Worm (Caenorhabditis elegans) whole organism, late embryonic: ENCODE results near the gene ajm-1.

Experiments
- ama-1 ChIP-seq: fragments of 150-350 bp; optimal IDR thresholded peaks from 2 replicates; lab custom pipeline; 2014
- ceh-2 ChIP-seq: sonication (generic microtip); optimal IDR thresholded peaks from 2 replicates; lab custom pipeline; 2016; ENCODE audit warnings: missing genotype, missing genetic modification characterization, missing compliant biosample characterization
- ceh-30 ChIP-seq: fragments of 150-350 bp; optimal IDR thresholded peaks from 2 replicates; lab custom pipeline; 2014; ENCODE audit warnings: missing biosample characterization, missing genetic modification characterization
- ceh-6 ChIP-seq: fragments of 200-800 bp; sonication (Bioruptor generic); optimal IDR thresholded peaks from 2 replicates; lab custom pipeline; 2018; ENCODE audit warnings: mild to moderate bottlenecking, missing genetic modification characterization, missing compliant biosample characterization
- ceh-9 ChIP-seq: sonication (generic microtip); optimal IDR thresholded peaks from 2 replicates; lab custom pipeline; 2016; ENCODE audit warnings: mild to moderate bottlenecking, missing genetic modification characterization, inconsistent platforms, missing compliant biosample characterization
- eyg-1 ChIP-seq: sonication (generic microtip); optimal IDR thresholded peaks from 2 replicates; lab custom pipeline; 2016; ENCODE audit warnings: missing genotype, missing genetic modification characterization, missing compliant biosample characterization
- lin-11 ChIP-seq: fragments of 200-800 bp; sonication (Bioruptor generic); optimal IDR thresholded peaks from 2 replicates; lab custom pipeline; 2018; ENCODE audit warnings: mild to moderate bottlenecking, missing genetic modification characterization, missing compliant biosample characterization
- nhr-11 ChIP-seq: fragments of 150-350 bp; optimal IDR thresholded peaks from 2 replicates; lab custom pipeline; 2014; ENCODE audit warnings: missing biosample characterization, missing genetic modification characterization
- nhr-232 ChIP-seq: sonication (generic microtip); optimal IDR thresholded peaks from 2 replicates; lab custom pipeline; 2016; ENCODE audit warnings: missing genetic modification characterization, missing compliant biosample characterization
- pat-9 ChIP-seq: fragments of 200-800 bp; sonication (Bioruptor generic); optimal IDR thresholded peaks from 2 replicates; lab custom pipeline; 2018; ENCODE audit warnings: mild to moderate bottlenecking, missing genetic modification characterization, moderate library complexity, missing compliant biosample characterization
- pqm-1 ChIP-seq: sonication (generic microtip); optimal IDR thresholded peaks from 2 replicates; lab custom pipeline; 2016; ENCODE audit warnings: missing genetic modification characterization, missing compliant biosample characterization

DNA sequence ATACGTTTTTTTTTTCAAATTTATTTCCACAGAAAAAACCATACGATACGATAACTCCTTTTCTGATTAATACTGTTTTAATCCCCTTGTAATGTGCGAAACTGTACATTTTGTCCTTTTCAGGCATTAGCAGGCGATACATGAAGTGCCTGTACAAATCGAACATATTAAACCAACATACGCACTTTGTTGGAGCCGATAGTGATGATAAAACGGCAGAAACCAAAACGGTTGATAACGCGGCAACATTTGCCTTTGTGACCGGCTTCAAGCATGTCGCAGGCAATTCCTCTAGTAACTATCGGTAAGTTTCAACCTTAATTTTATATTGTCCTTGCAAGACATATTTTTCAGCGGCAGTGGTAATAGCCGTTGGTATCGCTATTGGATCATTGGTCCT, 48.4 kb upstream of the ajm-1 start, which contains the start of gene nep-22:
- TF ChIP-seq ceh-9 (tag; lab: Kevin White, UChicago) (no peak), ama-1 (lab: Kevin White, UChicago) (no peak), pqm-1 (tag; lab: Kevin White, UChicago) (no peak), lin-11 (tag; lab: Kevin White, UChicago) (no peak), ceh-2 (tag; lab: Kevin White, UChicago) (no peak), nhr-232 (tag; lab: Kevin White, UChicago) (no peak), ceh-6 (GFP tag; lab: Kevin White, UChicago) (no peak), ceh-30 (tag; lab: Kevin White, UChicago) (no peak), nhr-11 (tag; lab: Kevin White, UChicago) (no peak), pat-9 (tag; lab: Kevin White, UChicago) (no peak), eyg-1 (tag; lab: Kevin White, UChicago) (no peak)
